Worm (Caenorhabditis elegans): ENCODE measurements around the gene F48G7.13.

DNA sequence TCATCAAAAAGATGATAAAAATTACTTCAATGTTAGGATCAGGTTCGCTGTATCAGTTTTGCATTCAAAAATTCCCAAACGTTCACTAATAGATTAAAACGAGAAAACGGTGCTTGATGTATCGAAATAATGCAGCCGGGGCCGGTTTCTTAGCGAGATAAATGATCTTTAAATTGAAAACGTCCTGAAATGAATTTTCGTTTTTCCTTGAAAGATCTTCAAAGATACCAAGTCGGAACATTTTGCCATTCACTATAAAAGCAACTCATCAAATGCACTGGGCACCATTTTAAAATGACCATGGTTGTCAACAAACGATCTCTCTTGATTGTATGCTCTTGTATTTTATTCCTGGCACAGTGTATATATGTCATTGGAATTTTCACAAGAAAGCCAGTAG, 39.3 kb upstream of the F48G7.13 start, which contains the start of gene K06H6.5:
- TF ChIP-seq scrt-1 (GFP tag; IDR thresholded peaks at IDR 0.05) = no peak
- no peak for TF ChIP-seq ama-1 (optimal IDR thresholded peaks at IDR 0.05)
- TF ChIP-seq hnd-1 (tag; optimal IDR thresholded peaks at IDR 0.05) = no peak
- no peak for TF ChIP-seq tbx-37 (GFP tag; conservative IDR thresholded peaks at IDR 0.05)
- TF ChIP-seq aly-1 (tag; optimal IDR thresholded peaks at IDR 0.05) = no peak
- TF ChIP-seq F13C5.2 (tag; optimal IDR thresholded peaks at IDR 0.05) = no peak
- no peak for TF ChIP-seq tbx-11 (GFP tag; IDR thresholded peaks at IDR 0.05)
- no peak for TF ChIP-seq hmbx-1 (tag; optimal IDR thresholded peaks at IDR 0.05)
- no peak for TF ChIP-seq hmg-4 (GFP tag; optimal IDR thresholded peaks at IDR 0.05)
- no peak for TF ChIP-seq tra-4 (tag; optimal IDR thresholded peaks at IDR 0.05)
- TF ChIP-seq sea-1 (GFP tag; conservative IDR thresholded peaks at IDR 0.05) = no peak
- TF ChIP-seq pes-1 (GFP tag; IDR thresholded peaks at IDR 0.05) = no peak
- no peak for TF ChIP-seq ceh-36 (tag; optimal IDR thresholded peaks at IDR 0.05)
